Fruit fly (Drosophila melanogaster) Kc167 (cell line): Measurements from ENCODE around the gene CG11381.

Source experiments
- Myc ChIP-seq: fragments of >200 bp; optimal IDR thresholded peaks from 2 replicates; lab custom pipeline; 2017; ENCODE audit warnings: missing external identifiers
- Sin3A ChIP-seq: fragments of >200 bp; optimal IDR thresholded peaks from 2 replicates; lab custom pipeline; 2018; ENCODE audit warnings: missing external identifiers
- insv ChIP-seq: fragments of >200 bp; optimal IDR thresholded peaks from 3 replicates; lab custom pipeline; 2018; ENCODE audit warnings: missing external identifiers
- psq ChIP-seq: fragments of >200 bp; optimal IDR thresholded peaks from 2 replicates; lab custom pipeline; 2017; ENCODE audit warnings: missing external identifiers

- TF ChIP-seq psq (lab: Kevin White, UChicago) (no peak), Myc (no peak), Sin3A (lab: Kevin White, UChicago) (no peak), insv (lab: Kevin White, UChicago) (no peak)
These were observed 11.4 kb downstream of the CG11381 start, which contains the start of gene CG11398 for dm6 chrX:1215000-1215399.
